Worm (Caenorhabditis elegans): ENCODE measurements around the gene B0035.18.

ce11 chrIV:11319884-11320362, at the start of gene B0035.18:
- no peak for TF ChIP-seq T07F8.4 (tag; optimal IDR thresholded peaks at IDR 0.05)
- no peak for TF ChIP-seq let-526 (GFP tag; IDR thresholded peaks at IDR 0.05)
- TF ChIP-seq Y53F4B.3 (GFP tag; IDR thresholded peaks at IDR 0.05) = no peak
- no peak for TF ChIP-seq F57C9.4 (tag; optimal IDR thresholded peaks at IDR 0.05)
- TF ChIP-seq somi-1 (GFP tag; optimal IDR thresholded peaks at IDR 0.05) = no peak
